Worm (Caenorhabditis elegans) whole organism, late embryonic: ENCODE results near the gene lact-4.

Source experiments
- C08G9.2 ChIP-seq: sonication (generic microtip); optimal IDR thresholded peaks from 2 replicates; lab custom pipeline; 2016; ENCODE audit warnings: mild to moderate bottlenecking, missing genetic modification characterization, moderate library complexity, missing compliant biosample characterization
- Y22D7AL.16 ChIP-seq: sonication (generic microtip); optimal IDR thresholded peaks from 2 replicates; lab custom pipeline; 2016; ENCODE audit warnings: missing genetic modification characterization, missing compliant biosample characterization
- ahr-1 ChIP-seq: sonication (generic microtip); optimal IDR thresholded peaks from 2 replicates; lab custom pipeline; 2016; ENCODE audit warnings: missing genetic modification characterization, missing compliant biosample characterization
- ama-1 ChIP-seq: fragments of 150-350 bp; optimal IDR thresholded peaks from 2 replicates; lab custom pipeline; 2014
- ceh-18 ChIP-seq: sonication (generic microtip); optimal IDR thresholded peaks from 2 replicates; lab custom pipeline; 2016; ENCODE audit warnings: missing genetic modification characterization, missing compliant biosample characterization
- ceh-22 ChIP-seq: sonication (generic microtip); optimal IDR thresholded peaks from 2 replicates; lab custom pipeline; 2017; ENCODE audit warnings: missing biosample characterization, missing genetic modification characterization
- ceh-24 ChIP-seq: sonication (generic microtip); optimal IDR thresholded peaks from 2 replicates; lab custom pipeline; 2016; ENCODE audit warnings: mild to moderate bottlenecking, missing genetic modification characterization, missing compliant biosample characterization
- ceh-30 ChIP-seq: fragments of 150-350 bp; optimal IDR thresholded peaks from 2 replicates; lab custom pipeline; 2014; ENCODE audit warnings: missing biosample characterization, missing genetic modification characterization
- ceh-45 ChIP-seq: fragments of 200-800 bp; sonication (Bioruptor generic); IDR thresholded peaks from 2 replicates; pipeline ENCODE4 v1.3.6; 2022; ENCODE audit warnings: missing genetic modification reagents, missing genetic modification characterization, missing compliant biosample characterization
- elt-2 ChIP-seq: sonication (generic microtip); optimal IDR thresholded peaks from 2 replicates; lab custom pipeline; 2016; ENCODE audit warnings: missing genetic modification reagents, missing genetic modification characterization, missing compliant biosample characterization
- eyg-1 ChIP-seq: sonication (generic microtip); optimal IDR thresholded peaks from 2 replicates; lab custom pipeline; 2016; ENCODE audit warnings: missing genotype, missing genetic modification characterization, missing compliant biosample characterization
- fkh-10 ChIP-seq: fragments of 150-350 bp; optimal IDR thresholded peaks from 2 replicates; lab custom pipeline; 2014; ENCODE audit warnings: missing biosample characterization, missing genetic modification reagents, missing genetic modification characterization
- fkh-6 ChIP-seq: sonication (generic microtip); optimal IDR thresholded peaks from 2 replicates; lab custom pipeline; 2016; ENCODE audit warnings: missing genetic modification characterization, missing compliant biosample characterization
- gmeb-2 ChIP-seq: sonication (generic microtip); optimal IDR thresholded peaks from 2 replicates; lab custom pipeline; 2016; ENCODE audit warnings: missing genetic modification characterization, inconsistent platforms, missing compliant biosample characterization
- hlh-13 ChIP-seq: fragments of 200-800 bp; sonication (Bioruptor generic); optimal IDR thresholded peaks from 2 replicates; lab custom pipeline; 2018; ENCODE audit warnings: mild to moderate bottlenecking, missing genetic modification characterization, missing compliant biosample characterization
- hlh-15 ChIP-seq: sonication (generic microtip); optimal IDR thresholded peaks from 2 replicates; lab custom pipeline; 2016; ENCODE audit warnings: missing genetic modification characterization, missing compliant biosample characterization
- hlh-8 ChIP-seq: sonication (generic microtip); optimal IDR thresholded peaks from 2 replicates; lab custom pipeline; 2016; ENCODE audit warnings: missing genotype, missing genetic modification characterization, missing compliant biosample characterization
- lim-6 ChIP-seq: sonication (generic microtip); optimal IDR thresholded peaks from 2 replicates; lab custom pipeline; 2016; ENCODE audit warnings: missing genetic modification characterization, missing compliant biosample characterization
- lin-11 ChIP-seq: fragments of 200-800 bp; sonication (Bioruptor generic); optimal IDR thresholded peaks from 2 replicates; lab custom pipeline; 2018; ENCODE audit warnings: mild to moderate bottlenecking, missing genetic modification characterization, missing compliant biosample characterization
- mec-3 ChIP-seq: sonication (generic microtip); optimal IDR thresholded peaks from 2 replicates; lab custom pipeline; 2016; ENCODE audit warnings: borderline replicate concordance, missing genetic modification characterization, missing compliant biosample characterization
- nhr-11 ChIP-seq: fragments of 150-350 bp; optimal IDR thresholded peaks from 2 replicates; lab custom pipeline; 2014; ENCODE audit warnings: missing biosample characterization, missing genetic modification characterization
- pag-3 ChIP-seq: sonication (generic microtip); optimal IDR thresholded peaks from 2 replicates; lab custom pipeline; 2016; ENCODE audit warnings: missing compliant biosample characterization, missing genetic modification characterization, borderline replicate concordance
- pat-9 ChIP-seq: fragments of 200-800 bp; sonication (Bioruptor generic); optimal IDR thresholded peaks from 2 replicates; lab custom pipeline; 2018; ENCODE audit warnings: mild to moderate bottlenecking, missing genetic modification characterization, moderate library complexity, missing compliant biosample characterization
- pha-4 ChIP-seq: fragments of 150-350 bp; optimal IDR thresholded peaks from 2 replicates; lab custom pipeline; 2018; ENCODE audit warnings: missing biosample characterization, missing genetic modification reagents, missing genetic modification characterization
- pqm-1 ChIP-seq: sonication (generic microtip); optimal IDR thresholded peaks from 2 replicates; lab custom pipeline; 2016; ENCODE audit warnings: missing genetic modification characterization, missing compliant biosample characterization
- pros-1 ChIP-seq: fragments of 150-350 bp; optimal IDR thresholded peaks from 2 replicates; lab custom pipeline; 2014; ENCODE audit warnings: missing biosample characterization, missing genetic modification reagents, missing genetic modification characterization
- sdc-2 ChIP-seq: sonication (generic microtip); optimal IDR thresholded peaks from 2 replicates; lab custom pipeline; 2016; ENCODE audit warnings: missing genotype, missing genetic modification characterization, missing compliant biosample characterization
- sox-4 ChIP-seq: sonication (generic microtip); optimal IDR thresholded peaks from 2 replicates; lab custom pipeline; 2017; ENCODE audit warnings: mild to moderate bottlenecking, missing genetic modification characterization, inconsistent platforms, missing compliant biosample characterization
- tbx-7 ChIP-seq: sonication (generic microtip); optimal IDR thresholded peaks from 2 replicates; lab custom pipeline; 2016; ENCODE audit warnings: missing genotype, missing genetic modification characterization, missing compliant biosample characterization
- ttx-3 ChIP-seq: sonication (generic microtip); optimal IDR thresholded peaks from 2 replicates; lab custom pipeline; 2016; ENCODE audit warnings: missing genetic modification reagents, missing genetic modification characterization, missing compliant biosample characterization
- unc-42 ChIP-seq: sonication (generic microtip); optimal IDR thresholded peaks from 2 replicates; lab custom pipeline; 2016; ENCODE audit warnings: missing genotype, missing genetic modification characterization, missing compliant biosample characterization
- unc-55 ChIP-seq: sonication (generic microtip); optimal IDR thresholded peaks from 2 replicates; lab custom pipeline; 2017; ENCODE audit warnings: missing biosample characterization, missing genetic modification reagents, missing genetic modification characterization
- zip-5 ChIP-seq: sonication (generic microtip); optimal IDR thresholded peaks from 2 replicates; lab custom pipeline; 2016; ENCODE audit warnings: missing genetic modification characterization, missing compliant biosample characterization

lact-4 gene

ce11 chrII:8456094-8456493 is 24.2 kb downstream of the lact-4 start, which contains the start of gene F22B5.6:
TSS of gene F22B5.6 (minus strand) at chrII:8456194.
- TF ChIP-seq elt-2 (tag; lab: Kevin White, UChicago) = no peak
- TF ChIP-seq ceh-45 = no peak
- no peak for TF ChIP-seq ahr-1
- no peak for TF ChIP-seq sox-4 (tag; lab: Kevin White, UChicago)
- TF ChIP-seq tbx-7 (tag; lab: Kevin White, UChicago) = no peak
- no peak for TF ChIP-seq hlh-15 (tag; lab: Kevin White, UChicago)
- TF ChIP-seq ceh-30 (tag; lab: Kevin White, UChicago) = no peak

ce11 chrII:8454513-8454912 is 25.8 kb downstream of the lact-4 start, which contains the start of gene F22B5.5:
TSS of gene F22B5.5 (minus strand) at chrII:8454613.
- TF ChIP-seq sdc-2 (tag; lab: Kevin White, UChicago) (no peak), C08G9.2 (tag; lab: Kevin White, UChicago) (no peak)

- no peak for TF ChIP-seq mec-3 (tag; lab: Kevin White, UChicago)
Measured at ce11 chrII:8451425-8451824, 28.9 kb downstream of the lact-4 start.

ce11 chrII:8450750-8451149 is 29.5 kb downstream of the lact-4 start:
- TF ChIP-seq ceh-24 (tag; lab: Kevin White, UChicago) (no peak), fkh-10 (GFP tag; lab: Kevin White, UChicago) (no peak), ama-1 (lab: Kevin White, UChicago) (no peak)

- TF ChIP-seq ceh-18 (no peak), hlh-8 (tag; lab: Kevin White, UChicago) (no peak), lin-11 (no peak), ttx-3 (tag; lab: Kevin White, UChicago) (no peak), fkh-6 (tag; lab: Kevin White, UChicago) (no peak), hlh-13 (no peak), gmeb-2 (no peak), pros-1 (tag; lab: Kevin White, UChicago) (no peak), pqm-1 (no peak), sox-4 (tag; lab: Kevin White, UChicago) (no peak), Y22D7AL.16 (tag; lab: Kevin White, UChicago) (no peak), unc-55 (no peak), nhr-11 (no peak), ceh-22 (tag; lab: Kevin White, UChicago) (no peak), pha-4 (tag; lab: Kevin White, UChicago) (no peak), zip-5 (tag; lab: Kevin White, UChicago) (no peak), unc-42 (tag; lab: Kevin White, UChicago) (no peak), eyg-1 (tag; lab: Kevin White, UChicago) (no peak)
Measured at ce11 chrII:8449660-8450118, 30.6 kb downstream of the lact-4 start, which contains the start of gene F22B5.4. TSS of gene F22B5.4 (plus strand) at chrII:8449710.

- TF ChIP-seq ceh-22 (tag; lab: Kevin White, UChicago) = no peak
- no peak for TF ChIP-seq ceh-30 (tag; lab: Kevin White, UChicago)
- no peak for TF ChIP-seq lim-6 (tag; lab: Kevin White, UChicago)
- no peak for TF ChIP-seq lin-11
- TF ChIP-seq pat-9 (tag; lab: Kevin White, UChicago) = no peak
- TF ChIP-seq pag-3 (tag; lab: Kevin White, UChicago) = no peak
Measured at ce11 chrII:8446731-8447130, 33.5 kb downstream of the lact-4 start, which contains the start of gene cut-3. TSS of gene cut-3 (minus strand) at chrII:8446831.
